Fruit fly (Drosophila melanogaster) whole organism: ENCODE data around the gene CG17159.

Source experiments
- CG8478 ChIP-seq: fragments of >200 bp; optimal IDR thresholded peaks from 2 replicates; lab custom pipeline; 2018; ENCODE audit warnings: inconsistent platforms
- EcR ChIP-seq, 2 experiments: fragments of >200 bp; optimal IDR thresholded peaks; 2 replicates each; lab custom pipeline; 2017; ENCODE audit warnings: missing biosample characterization in 2 of 2, missing genetic modification characterization in 2 of 2, missing genetic modification reagents in 2 of 2
- pan ChIP-seq: fragments of >200 bp; optimal IDR thresholded peaks from 2 replicates; lab custom pipeline; 2017
- psq ChIP-seq: fragments of >200 bp; optimal IDR thresholded peaks from 2 replicates; lab custom pipeline; 2017
- usp ChIP-seq: fragments of >200 bp; optimal IDR thresholded peaks from 2 replicates; lab custom pipeline; 2017; ENCODE audit warnings: missing biosample characterization, missing genetic modification characterization, mixed read lengths

DNA sequence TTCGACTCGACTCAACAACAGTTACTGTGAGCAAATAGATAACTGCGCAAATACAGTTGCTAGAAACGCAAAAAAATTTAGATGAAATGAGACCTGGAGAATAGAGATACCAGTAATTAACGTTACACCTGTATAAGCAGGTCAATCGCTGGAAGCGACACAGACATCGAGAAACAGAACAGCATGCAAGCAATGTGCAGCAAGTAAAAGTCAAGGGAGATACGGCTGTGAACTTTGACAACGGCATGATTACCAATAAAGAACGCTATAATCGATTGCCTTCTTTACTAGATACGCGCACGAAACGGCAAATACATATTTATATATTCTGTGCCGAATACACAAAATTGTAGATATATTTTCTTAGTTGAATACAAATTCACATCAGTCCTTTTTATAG, 1.1 kb downstream of the CG17159 start:
- TF ChIP-seq pan (lab: Kevin White, UChicago) (no peak), CG8478 (lab: Kevin White, UChicago) (no peak), usp (GFP tag; lab: Kevin White, UChicago) (no peak), EcR (GFP tag; optimal IDR thresholded peaks at IDR 0.05; lab: Kevin White, UChicago) (no peak), psq (lab: Kevin White, UChicago) (no peak)
